Worm (Caenorhabditis elegans) whole organism, L3 larva: ENCODE measurements around the gene csc-1.

Experiments
- ceh-28 ChIP-seq: fragments of 150-350 bp; optimal IDR thresholded peaks from 2 replicates; lab custom pipeline; 2014; ENCODE audit warnings: missing biosample characterization, missing genetic modification reagents, missing genetic modification characterization
- daf-12 ChIP-seq: fragments of 150-350 bp; optimal IDR thresholded peaks from 2 replicates; lab custom pipeline; 2014; ENCODE audit warnings: missing biosample characterization, missing genetic modification reagents, missing genetic modification characterization
- elt-1 ChIP-seq: fragments of 150-350 bp; optimal IDR thresholded peaks from 2 replicates; lab custom pipeline; 2014; ENCODE audit warnings: missing biosample characterization, missing genetic modification characterization
- elt-2 ChIP-seq: sonication (generic microtip); optimal IDR thresholded peaks from 2 replicates; lab custom pipeline; 2016; ENCODE audit warnings: missing genetic modification reagents, mild to moderate bottlenecking, missing genetic modification characterization, missing compliant biosample characterization
- hmg-11 ChIP-seq: sonication (generic microtip); optimal IDR thresholded peaks from 2 replicates; lab custom pipeline; 2016; ENCODE audit warnings: missing genetic modification characterization, missing compliant biosample characterization
- nfya-1 ChIP-seq: sonication (generic microtip); optimal IDR thresholded peaks from 2 replicates; lab custom pipeline; 2017; ENCODE audit warnings: missing genetic modification characterization, mild to moderate bottlenecking, missing compliant biosample characterization, antibody characterized with exemption, moderate library complexity; ENCODE audit not compliant: insufficient read depth
- nhr-23 ChIP-seq: fragments of 150-350 bp; optimal IDR thresholded peaks from 2 replicates; lab custom pipeline; 2014; ENCODE audit warnings: missing biosample characterization, missing genetic modification reagents, missing genetic modification characterization
- pha-4 ChIP-seq: fragments of 150-350 bp; optimal IDR thresholded peaks from 2 replicates; lab custom pipeline; 2014; ENCODE audit warnings: missing biosample characterization, missing genetic modification reagents, missing genetic modification characterization
- pqm-1 ChIP-seq: fragments of 150-350 bp; optimal IDR thresholded peaks from 2 replicates; lab custom pipeline; 2017; ENCODE audit warnings: missing biosample characterization, missing genetic modification characterization, inconsistent platforms
- skn-1 ChIP-seq: fragments of 150-350 bp; optimal IDR thresholded peaks from 2 replicates; lab custom pipeline; 2014; ENCODE audit warnings: missing biosample characterization, missing genetic modification characterization

The csc-1 gene

DNA sequence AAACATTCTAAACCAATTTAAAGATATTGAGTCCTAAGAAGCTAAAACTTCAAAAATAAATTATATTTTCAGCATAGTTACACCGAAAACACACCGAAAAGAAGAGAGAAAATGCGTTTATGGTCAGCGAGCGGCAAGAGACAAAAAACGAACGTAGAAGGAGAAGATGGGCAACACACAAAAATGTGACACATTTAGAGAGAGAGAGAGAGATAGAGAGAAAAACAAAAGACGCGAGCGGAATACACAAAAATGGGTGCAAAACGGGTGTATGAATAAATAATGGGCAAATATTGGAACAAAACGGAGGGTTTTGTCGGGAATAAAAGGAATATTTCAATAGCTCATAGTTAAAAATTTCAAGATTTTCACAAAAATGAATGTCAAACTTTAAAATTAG lies 43.5 kb downstream of the csc-1 start:
- TF ChIP-seq nhr-23 (tag; lab: Kevin White, UChicago) (peak; percentile 17), nfya-1 (peak; percentile 52), pqm-1 (peak; percentile 1), pha-4 (tag; lab: Kevin White, UChicago) (peak; percentile 41), hmg-11 (tag; lab: Kevin White, UChicago) (peak; percentile 30), elt-2 (tag; lab: Kevin White, UChicago) (peak; percentile 25), ceh-28 (tag; lab: Kevin White, UChicago) (no peak), elt-1 (no peak)

ce11 chrII:13641311-13641710 lies 44.6 kb downstream of the csc-1 start, which contains the start of gene fbxa-167:
Gene fbxa-167 (plus strand): TSS chrII:13641489.
- TF ChIP-seq elt-2 (tag; lab: Kevin White, UChicago) = peak; percentile 9
- peak; percentile 9 for TF ChIP-seq pha-4 (tag; lab: Kevin White, UChicago)
- no peak for TF ChIP-seq skn-1 (tag; lab: Kevin White, UChicago)
- no peak for TF ChIP-seq daf-12 (tag; lab: Kevin White, UChicago)
- peak; percentile 45 for TF ChIP-seq hmg-11 (tag; lab: Kevin White, UChicago)
- peak; percentile 16 for TF ChIP-seq nfya-1
- TF ChIP-seq, all 47 proteins: peak for 4
